Fruit fly (Drosophila melanogaster) whole organism: ENCODE data around the gene Hus1-like.

ENCODE experiments used
- Dll ChIP-seq: fragments of >200 bp; optimal IDR thresholded peaks from 2 replicates; lab custom pipeline; 2017
- EcR ChIP-seq, 2 experiments: fragments of >200 bp; optimal IDR thresholded peaks; 2 replicates each; lab custom pipeline; 2017; ENCODE audit warnings: missing biosample characterization in 2 of 2, missing genetic modification characterization in 2 of 2, missing genetic modification reagents in 2 of 2
- pan ChIP-seq: fragments of >200 bp; optimal IDR thresholded peaks from 2 replicates; lab custom pipeline; 2017
- psq ChIP-seq: fragments of >200 bp; optimal IDR thresholded peaks from 2 replicates; lab custom pipeline; 2017

dm6 chr3R:4849035-4849656 is 37.2 kb upstream of the Hus1-like start:
- TF ChIP-seq pan: no peak
- no peak for TF ChIP-seq EcR (GFP tag; optimal IDR thresholded peaks at IDR 0.05; lab: Kevin White, UChicago)
- TF ChIP-seq psq: no peak
- no peak for TF ChIP-seq Dll
